Fruit fly (Drosophila melanogaster) whole organism, embryonic: ENCODE measurements around the gene Drs.
A peak's percentile ranks its signal among the peaks of the same experiment; 100 is the strongest.

ENCODE experiments used
- BEAF-32 ChIP-seq: fragments of 200-800 bp; sonication (Bioruptor generic); optimal IDR thresholded peaks from 3 replicates; lab custom pipeline; 2017; ENCODE audit warnings: missing biosample characterization, missing genetic modification characterization, mild to moderate bottlenecking, moderate library complexity, missing genetic modification reagents
- CG10267 ChIP-seq: fragments of 200-800 bp; sonication (Bioruptor generic); optimal IDR thresholded peaks from 2 replicates; lab custom pipeline; 2018; ENCODE audit warnings: missing biosample characterization, mild to moderate bottlenecking, missing genetic modification characterization, moderate library complexity
- CG10979 ChIP-seq: fragments of 200-800 bp; sonication (Bioruptor generic); optimal IDR thresholded peaks from 2 replicates; lab custom pipeline; 2018; ENCODE audit warnings: missing biosample characterization, mild to moderate bottlenecking, missing genetic modification characterization, moderate library complexity
- CG14014 ChIP-seq: fragments of 200-800 bp; sonication (Bioruptor generic); IDR thresholded peaks from 2 replicates; pipeline ENCODE4 v1.3.6; 2022; ENCODE audit warnings: missing biosample characterization, missing genetic modification characterization
- CG14710 ChIP-seq: fragments of 200-800 bp; sonication (Bioruptor generic); optimal IDR thresholded peaks from 3 replicates; lab custom pipeline; 2019; ENCODE audit warnings: missing biosample characterization, mild to moderate bottlenecking, missing genetic modification characterization, moderate library complexity
- CG1529 ChIP-seq: fragments of 200-800 bp; sonication (Bioruptor generic); optimal IDR thresholded peaks from 3 replicates; lab custom pipeline; 2018; ENCODE audit warnings: missing biosample characterization, missing genetic modification characterization
- CG15601 ChIP-seq: fragments of 200-800 bp; sonication (Bioruptor generic); optimal IDR thresholded peaks from 3 replicates; lab custom pipeline; 2019; ENCODE audit warnings: missing biosample characterization, mild to moderate bottlenecking, missing genetic modification characterization, moderate library complexity
- CG17361 ChIP-seq: fragments of 200-800 bp; sonication (Bioruptor generic); IDR thresholded peaks from 3 replicates; pipeline ENCODE4 v1.3.6; 2022; ENCODE audit warnings: missing biosample characterization, missing genetic modification characterization
- CG17829 ChIP-seq: fragments of 200-800 bp; optimal IDR thresholded peaks from 2 replicates; lab custom pipeline; 2019; ENCODE audit warnings: missing biosample characterization, mild to moderate bottlenecking, missing genetic modification characterization, moderate library complexity
- CG18262 ChIP-seq: fragments of 200-800 bp; optimal IDR thresholded peaks from 3 replicates; lab custom pipeline; 2019; ENCODE audit warnings: missing biosample characterization, mild to moderate bottlenecking, missing genetic modification characterization, moderate library complexity
- CG2199 ChIP-seq: fragments of 200-800 bp; sonication (Bioruptor generic); IDR thresholded peaks from 3 replicates; pipeline ENCODE4 v1.3.6; 2022; ENCODE audit warnings: missing biosample characterization, missing genetic modification characterization
- CG2202 ChIP-seq: fragments of 200-800 bp; sonication (Bioruptor generic); optimal IDR thresholded peaks from 2 replicates; lab custom pipeline; 2018; ENCODE audit warnings: missing biosample characterization, mild to moderate bottlenecking, missing genetic modification characterization
- CG2712 ChIP-seq: fragments of 200-800 bp; optimal IDR thresholded peaks from 3 replicates; lab custom pipeline; 2019; ENCODE audit warnings: missing biosample characterization, mild to moderate bottlenecking, missing genetic modification characterization, moderate library complexity
- CG30431 ChIP-seq: fragments of 200-800 bp; sonication (Bioruptor generic); optimal IDR thresholded peaks from 2 replicates; lab custom pipeline; 2017; ENCODE audit warnings: missing biosample characterization, missing genetic modification characterization
- CG4424 ChIP-seq: fragments of 200-800 bp; sonication (Bioruptor generic); optimal IDR thresholded peaks from 3 replicates; lab custom pipeline; 2016; ENCODE audit warnings: missing biosample characterization, missing genetic modification characterization
- CG4730 ChIP-seq: fragments of 200-800 bp; sonication (Bioruptor generic); IDR thresholded peaks from 2 replicates; pipeline ENCODE4 v1.3.6; 2022; ENCODE audit warnings: missing biosample characterization, missing genetic modification characterization
- CG8924 ChIP-seq: fragments of 200-800 bp; optimal IDR thresholded peaks from 3 replicates; lab custom pipeline; 2019; ENCODE audit warnings: missing biosample characterization, mild to moderate bottlenecking, missing genetic modification characterization, moderate library complexity
- CG9727 ChIP-seq: fragments of 200-800 bp; sonication (Bioruptor generic); optimal IDR thresholded peaks from 3 replicates; lab custom pipeline; 2017; ENCODE audit warnings: missing biosample characterization, mild to moderate bottlenecking, missing genetic modification characterization
- Chrac-16 ChIP-seq: fragments of 200-800 bp; sonication (Bioruptor generic); optimal IDR thresholded peaks from 3 replicates; lab custom pipeline; 2016; ENCODE audit warnings: missing biosample characterization, missing genetic modification characterization
- D19A ChIP-seq: fragments of 200-800 bp; optimal IDR thresholded peaks from 3 replicates; lab custom pipeline; 2019; ENCODE audit warnings: missing biosample characterization, mild to moderate bottlenecking, missing genetic modification characterization, moderate library complexity
- Dek ChIP-seq: fragments of 200-800 bp; sonication (Bioruptor generic); optimal IDR thresholded peaks from 3 replicates; lab custom pipeline; 2019; ENCODE audit warnings: missing biosample characterization, mild to moderate bottlenecking, missing genetic modification characterization, moderate library complexity
- Dip2 ChIP-seq: fragments of 200-800 bp; sonication (Bioruptor generic); IDR thresholded peaks from 2 replicates; pipeline ENCODE4 v1.3.6; 2022; ENCODE audit warnings: missing biosample characterization, missing genetic modification characterization
- Doc3 ChIP-seq: fragments of 200-800 bp; sonication (Bioruptor generic); IDR thresholded peaks from 3 replicates; pipeline ENCODE4 v1.3.6; 2022; ENCODE audit warnings: missing biosample characterization, missing genetic modification characterization; ENCODE audit not compliant: partially characterized antibody
- HmgD ChIP-seq: fragments of 200-800 bp; sonication (Bioruptor generic); optimal IDR thresholded peaks from 3 replicates; lab custom pipeline; 2016; ENCODE audit warnings: missing biosample characterization, missing genetic modification characterization
- Hsf ChIP-seq: fragments of 200-800 bp; sonication (Bioruptor generic); optimal IDR thresholded peaks from 3 replicates; lab custom pipeline; 2016; ENCODE audit warnings: missing biosample characterization, missing genetic modification characterization
- Mes4 ChIP-seq: fragments of 200-800 bp; sonication (Bioruptor generic); optimal IDR thresholded peaks from 2 replicates; lab custom pipeline; 2016; ENCODE audit warnings: missing biosample characterization, missing genetic modification characterization
- Oaz ChIP-seq: fragments of 200-800 bp; sonication (Bioruptor generic); IDR thresholded peaks from 2 replicates; pipeline ENCODE4 v1.3.6; 2022; ENCODE audit warnings: missing biosample characterization, missing genetic modification characterization
- Oli ChIP-seq: fragments of 200-800 bp; sonication (Bioruptor generic); optimal IDR thresholded peaks from 2 replicates; lab custom pipeline; 2018; ENCODE audit warnings: missing biosample characterization, mild to moderate bottlenecking, missing genetic modification characterization, moderate library complexity
- Ssrp ChIP-seq: fragments of 200-800 bp; sonication (Bioruptor generic); optimal IDR thresholded peaks from 2 replicates; lab custom pipeline; 2018; ENCODE audit warnings: missing biosample characterization, mild to moderate bottlenecking, missing genetic modification characterization, moderate library complexity
- Xrp1 ChIP-seq: fragments of 200-800 bp; sonication (Bioruptor generic); IDR thresholded peaks from 2 replicates; pipeline ENCODE4 v1.3.6; 2022; ENCODE audit warnings: missing biosample characterization, missing genetic modification characterization
- az2 ChIP-seq: fragments of 200-800 bp; sonication (Bioruptor generic); optimal IDR thresholded peaks from 3 replicates; lab custom pipeline; 2016; ENCODE audit warnings: missing biosample characterization, missing genetic modification characterization
- da ChIP-seq: fragments of 200-800 bp; sonication (Bioruptor generic); optimal IDR thresholded peaks from 2 replicates; lab custom pipeline; 2016; ENCODE audit warnings: missing biosample characterization, missing genetic modification characterization
- dmrt11E ChIP-seq: fragments of 200-800 bp; sonication (Bioruptor generic); optimal IDR thresholded peaks from 3 replicates; lab custom pipeline; 2018; ENCODE audit warnings: missing biosample characterization, mild to moderate bottlenecking, missing genetic modification characterization, moderate library complexity
- gem ChIP-seq: fragments of 200-800 bp; sonication (Bioruptor generic); optimal IDR thresholded peaks from 2 replicates; lab custom pipeline; 2019; ENCODE audit warnings: missing biosample characterization, mild to moderate bottlenecking, missing genetic modification characterization, moderate library complexity
- grau ChIP-seq: fragments of 200-800 bp; optimal IDR thresholded peaks from 3 replicates; lab custom pipeline; 2019; ENCODE audit warnings: missing biosample characterization, mild to moderate bottlenecking, missing genetic modification characterization, moderate library complexity
- gsb-n ChIP-seq: fragments of 200-800 bp; sonication (Bioruptor generic); optimal IDR thresholded peaks from 3 replicates; lab custom pipeline; 2018; ENCODE audit warnings: missing biosample characterization, mild to moderate bottlenecking, missing genetic modification characterization
- insv ChIP-seq, 2 experiments: fragments of 200-800 bp; sonication (Bioruptor generic); optimal IDR thresholded peaks; 3 replicates each; lab custom pipeline; 2016 to 2018; ENCODE audit warnings: missing biosample characterization in 2 of 2, missing genetic modification characterization in 2 of 2
- klu ChIP-seq: fragments of 200-800 bp; sonication (Bioruptor generic); IDR thresholded peaks from 2 replicates; pipeline ENCODE4 v1.3.6; 2022; ENCODE audit warnings: missing biosample characterization, missing genetic modification characterization
- luna ChIP-seq: fragments of 200-800 bp; sonication (Bioruptor generic); optimal IDR thresholded peaks from 2 replicates; lab custom pipeline; 2016; ENCODE audit warnings: missing biosample characterization, missing genetic modification characterization
- nmo ChIP-seq: fragments of 200-800 bp; sonication (Bioruptor generic); optimal IDR thresholded peaks from 2 replicates; lab custom pipeline; 2018; ENCODE audit warnings: missing biosample characterization, mild to moderate bottlenecking, missing genetic modification characterization, moderate library complexity
- p53 ChIP-seq: fragments of 200-800 bp; sonication (Bioruptor generic); optimal IDR thresholded peaks from 2 replicates; lab custom pipeline; 2016; ENCODE audit warnings: missing biosample characterization, missing genetic modification characterization
- phol ChIP-seq: fragments of 200-800 bp; sonication (Bioruptor generic); optimal IDR thresholded peaks from 3 replicates; lab custom pipeline; 2018; ENCODE audit warnings: missing biosample characterization, mild to moderate bottlenecking, missing genetic modification characterization, moderate library complexity
- prd ChIP-seq, 3 experiments: fragments of >200 bp in 2 of 3; fragments of 200-800 bp in 1 of 3; sonication (Bioruptor generic) in 1 of 3; optimal IDR thresholded peaks in 2 of 3; IDR thresholded peaks in 1 of 3; 2 replicates in 2 of 3; 3 replicates in 1 of 3; pipeline versions ENCODE4 v1.3.6 to Lab custom; 2017 to 2022; ENCODE audit warnings: missing biosample characterization in 1 of 3, missing genetic modification characterization in 1 of 3
- rib ChIP-seq: fragments of 200-800 bp; sonication (Bioruptor generic); IDR thresholded peaks from 2 replicates; pipeline ENCODE4 v1.3.6; 2022; ENCODE audit warnings: missing biosample characterization, missing genetic modification characterization
- sc ChIP-seq, 3 experiments: fragments of >200 bp in 2 of 3; fragments of 200-800 bp in 1 of 3; sonication (Bioruptor generic) in 1 of 3; optimal IDR thresholded peaks; 2 replicates in 2 of 3; 3 replicates in 1 of 3; lab custom pipeline; 2017; ENCODE audit warnings: mild to moderate bottlenecking in 1 of 3, missing biosample characterization in 1 of 3, missing genetic modification characterization in 1 of 3, missing genetic modification reagents in 1 of 3
- sqz ChIP-seq: fragments of 200-800 bp; sonication (Bioruptor generic); optimal IDR thresholded peaks from 3 replicates; lab custom pipeline; 2018; ENCODE audit warnings: missing biosample characterization, mild to moderate bottlenecking, missing genetic modification characterization
- tap ChIP-seq: fragments of 200-800 bp; optimal IDR thresholded peaks from 3 replicates; lab custom pipeline; 2019; ENCODE audit warnings: missing biosample characterization, mild to moderate bottlenecking, missing genetic modification characterization, moderate library complexity
- twi ChIP-seq: fragments of 200-800 bp; optimal IDR thresholded peaks from 2 replicates; lab custom pipeline; 2019; ENCODE audit warnings: missing biosample characterization, mild to moderate bottlenecking, missing genetic modification characterization, moderate library complexity
- unpg ChIP-seq: fragments of 200-800 bp; sonication (Bioruptor generic); optimal IDR thresholded peaks from 3 replicates; lab custom pipeline; 2018; ENCODE audit warnings: missing biosample characterization, mild to moderate bottlenecking, missing genetic modification characterization, moderate library complexity
- zf30C ChIP-seq: fragments of 200-800 bp; sonication (Bioruptor generic); optimal IDR thresholded peaks from 3 replicates; lab custom pipeline; 2018; ENCODE audit warnings: missing biosample characterization, mild to moderate bottlenecking, missing genetic modification characterization

Drs gene

DNA sequence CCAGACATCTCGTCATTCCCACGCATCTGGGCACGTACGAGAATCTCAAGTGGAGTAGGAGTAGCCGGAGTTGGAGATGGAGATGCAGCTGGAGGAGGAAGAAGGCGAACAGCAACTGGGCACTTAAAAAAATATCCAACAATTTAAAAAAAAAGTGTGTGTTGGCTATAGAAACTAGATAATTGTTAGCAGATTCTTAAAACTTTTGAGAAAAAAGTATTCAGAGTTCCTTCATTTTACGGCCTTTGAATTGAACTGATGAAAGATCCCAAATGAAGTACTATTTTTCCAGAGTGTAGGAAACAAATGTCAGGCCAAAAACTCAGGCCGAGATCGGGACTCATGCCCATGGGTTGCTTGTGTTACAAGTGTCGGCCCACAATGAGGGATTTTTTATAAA is 22.5 kb downstream of the Drs start:
- peak; percentile 59 for TF ChIP-seq CG2712 (tag; lab: Kevin White, UChicago)
- peak; percentile 78 for TF ChIP-seq dmrt11E (tag; lab: Kevin White, UChicago)
- TF ChIP-seq CG17361 (GFP tag; lab: Robert Waterston, UW), result 0 out of 3 replicates have a peak, but pooled peaks have one; percentile 40
- peak; percentile 59 for TF ChIP-seq CG10979 (tag; lab: Kevin White, UChicago)
- TF ChIP-seq Dip2 (GFP tag; lab: Robert Waterston, UW), result no peak
- peak; percentile 20 for TF ChIP-seq phol (tag; lab: Kevin White, UChicago)
- no peak for TF ChIP-seq prd (optimal IDR thresholded peaks at IDR 0.05; lab: Kevin White, UChicago)
- peak; percentile 17; the same call in 1 of the 3 replicates for TF ChIP-seq prd (GFP tag; IDR thresholded peaks at IDR 0.05; lab: Robert Waterston, UW)
- TF ChIP-seq az2, result peak; percentile 23
- peak; percentile 34 for TF ChIP-seq CG15601 (tag; lab: Kevin White, UChicago)
- peak; percentile 43 for TF ChIP-seq Chrac-16 (GFP tag; lab: Kevin White, UChicago)
- TF ChIP-seq CG2202 (tag; lab: Kevin White, UChicago), result peak; percentile 9
- no peak for TF ChIP-seq BEAF-32 (GFP tag; lab: Kevin White, UChicago)
- no peak for TF ChIP-seq sqz (GFP tag; lab: Kevin White, UChicago)
- no peak for TF ChIP-seq CG2199
- peak; percentile 38 for TF ChIP-seq CG14710 (tag; lab: Kevin White, UChicago)
- peak; percentile 2 for TF ChIP-seq Oli (tag; lab: Kevin White, UChicago)
- TF ChIP-seq Xrp1 (GFP tag; lab: Robert Waterston, UW), result peak; percentile 60; the same call in 1 of the 2 replicates
- TF ChIP-seq CG4730, result no peak
- no peak for TF ChIP-seq p53 (GFP tag; lab: Kevin White, UChicago)
- TF ChIP-seq gsb-n, result peak; percentile 22
- no peak for TF ChIP-seq da (GFP tag; lab: Kevin White, UChicago)
- no peak for TF ChIP-seq Doc3 (GFP tag; lab: Robert Waterston, UW)
- peak; percentile 3 for TF ChIP-seq Mes4 (GFP tag; lab: Kevin White, UChicago)
- TF ChIP-seq CG18262 (tag; lab: Kevin White, UChicago), result peak; percentile 61
- peak; percentile 46 for TF ChIP-seq CG9727 (GFP tag; lab: Kevin White, UChicago)
- TF ChIP-seq klu, result no peak
- peak; percentile 48 for TF ChIP-seq CG10267 (tag; lab: Kevin White, UChicago)
- peak; percentile 17 for TF ChIP-seq D19A (tag; lab: Kevin White, UChicago)
- TF ChIP-seq HmgD (GFP tag; lab: Kevin White, UChicago), result no peak
- no peak for TF ChIP-seq sc (optimal IDR thresholded peaks at IDR 0.05; lab: Kevin White, UChicago)
- peak; percentile 2 for TF ChIP-seq sc (GFP tag; optimal IDR thresholded peaks at IDR 0.05; lab: Kevin White, UChicago)
- peak; percentile 5 for TF ChIP-seq CG30431
- TF ChIP-seq unpg (GFP tag; lab: Kevin White, UChicago), result peak; percentile 4
- no peak for TF ChIP-seq luna (GFP tag; lab: Kevin White, UChicago)
- peak; percentile 84 for TF ChIP-seq zf30C (GFP tag; lab: Kevin White, UChicago)
- no peak for TF ChIP-seq rib (GFP tag; lab: Robert Waterston, UW)
- peak; percentile 30 for TF ChIP-seq CG4424 (GFP tag; lab: Kevin White, UChicago)
- TF ChIP-seq CG14014, result no peak
- peak; percentile 12 for TF ChIP-seq CG8924 (tag; lab: Kevin White, UChicago)
- TF ChIP-seq Ssrp (tag; lab: Kevin White, UChicago), result peak; percentile 16
- TF ChIP-seq CG17829 (tag; lab: Kevin White, UChicago), result peak; percentile 62
- TF ChIP-seq CG1529 (GFP tag; lab: Kevin White, UChicago), result peak; percentile 25
- peak; percentile 43 for TF ChIP-seq gem
- TF ChIP-seq grau (tag; lab: Kevin White, UChicago), result peak; percentile 1
- no peak for TF ChIP-seq Oaz (GFP tag; lab: Robert Waterston, UW)
- TF ChIP-seq Hsf, result no peak
- TF ChIP-seq twi, result peak; percentile 62
- TF ChIP-seq insv (GFP tag; optimal IDR thresholded peaks at IDR 0.05; lab: Kevin White, UChicago), result no peak
- no peak for TF ChIP-seq Dek (tag; lab: Kevin White, UChicago)
- no peak for TF ChIP-seq tap
- TF ChIP-seq nmo (GFP tag; lab: Kevin White, UChicago), result peak; percentile 38
